Fruit fly (Drosophila melanogaster): ENCODE data around the gene CG7914.

dm6 chrX:19224580-19225303 is 31.5 kb upstream of the CG7914 start:
- no peak for TF ChIP-seq CTCF (optimal IDR thresholded peaks at IDR 0.05)
- no peak for TF ChIP-seq CG8478 (optimal IDR thresholded peaks at IDR 0.05)
